Fruit fly (Drosophila melanogaster) whole organism, embryonic: Measurements from ENCODE around the gene sni.

Source experiments
- Atf6 ChIP-seq: fragments of 200-800 bp; sonication (Bioruptor generic); IDR thresholded peaks from 2 replicates; pipeline ENCODE4 v1.3.6; 2022; ENCODE audit warnings: missing biosample characterization, missing genetic modification characterization
- CG10431 ChIP-seq: fragments of 200-800 bp; sonication (Bioruptor generic); optimal IDR thresholded peaks from 3 replicates; lab custom pipeline; 2018; ENCODE audit warnings: missing biosample characterization, mild to moderate bottlenecking, missing genetic modification characterization
- CG11247 ChIP-seq: fragments of 200-800 bp; sonication (Bioruptor generic); IDR thresholded peaks from 2 replicates; pipeline ENCODE4 v1.3.6; 2022; ENCODE audit warnings: missing biosample characterization, missing genetic modification characterization
- CG11696 ChIP-seq: fragments of 200-800 bp; sonication (Bioruptor generic); IDR thresholded peaks from 2 replicates; pipeline ENCODE4 v1.3.6; 2022; ENCODE audit warnings: missing biosample characterization, missing genetic modification characterization
- CG12659 ChIP-seq: fragments of 200-800 bp; sonication (Bioruptor generic); optimal IDR thresholded peaks from 3 replicates; lab custom pipeline; 2017; ENCODE audit warnings: mild to moderate bottlenecking, missing biosample characterization, missing genetic modification reagents, missing genetic modification characterization
- CG14014 ChIP-seq: fragments of 200-800 bp; sonication (Bioruptor generic); IDR thresholded peaks from 2 replicates; pipeline ENCODE4 v1.3.6; 2022; ENCODE audit warnings: missing biosample characterization, missing genetic modification characterization
- CG15601 ChIP-seq: fragments of 200-800 bp; sonication (Bioruptor generic); optimal IDR thresholded peaks from 3 replicates; lab custom pipeline; 2019; ENCODE audit warnings: missing biosample characterization, mild to moderate bottlenecking, missing genetic modification characterization, moderate library complexity
- CG17829 ChIP-seq: fragments of 200-800 bp; optimal IDR thresholded peaks from 2 replicates; lab custom pipeline; 2019; ENCODE audit warnings: missing biosample characterization, mild to moderate bottlenecking, missing genetic modification characterization, moderate library complexity
- CG18476 ChIP-seq: fragments of 200-800 bp; sonication (Bioruptor generic); optimal IDR thresholded peaks from 2 replicates; lab custom pipeline; 2016; ENCODE audit warnings: missing biosample characterization, mild to moderate bottlenecking, missing genetic modification characterization
- CG3065 ChIP-seq: fragments of 200-800 bp; sonication (Bioruptor generic); optimal IDR thresholded peaks from 2 replicates; lab custom pipeline; 2016; ENCODE audit warnings: missing biosample characterization, missing genetic modification characterization
- CG33557 ChIP-seq: fragments of 200-800 bp; sonication (Bioruptor generic); optimal IDR thresholded peaks from 2 replicates; lab custom pipeline; 2019; ENCODE audit warnings: missing biosample characterization, mild to moderate bottlenecking, missing genetic modification characterization, moderate library complexity
- CG34376 ChIP-seq: fragments of 200-800 bp; sonication (Bioruptor generic); optimal IDR thresholded peaks from 2 replicates; lab custom pipeline; 2018; ENCODE audit warnings: missing biosample characterization, mild to moderate bottlenecking, missing genetic modification characterization
- CG4282 ChIP-seq: fragments of 200-800 bp; sonication (Bioruptor generic); optimal IDR thresholded peaks from 2 replicates; lab custom pipeline; 2016; ENCODE audit warnings: missing biosample characterization, missing genetic modification characterization
- CG4404 ChIP-seq: fragments of 200-800 bp; sonication (Bioruptor generic); IDR thresholded peaks from 2 replicates; pipeline ENCODE4 v1.3.6; 2022; ENCODE audit warnings: missing biosample characterization, missing genetic modification characterization
- CG4424 ChIP-seq: fragments of 200-800 bp; sonication (Bioruptor generic); optimal IDR thresholded peaks from 3 replicates; lab custom pipeline; 2016; ENCODE audit warnings: missing biosample characterization, missing genetic modification characterization
- CG4617 ChIP-seq: fragments of 200-800 bp; sonication (Bioruptor generic); optimal IDR thresholded peaks from 3 replicates; lab custom pipeline; 2016; ENCODE audit warnings: missing biosample characterization, missing genetic modification characterization, borderline replicate concordance
- CG4707 ChIP-seq: fragments of 200-800 bp; sonication (Bioruptor generic); optimal IDR thresholded peaks from 2 replicates; lab custom pipeline; 2018; ENCODE audit warnings: missing biosample characterization, mild to moderate bottlenecking, missing genetic modification characterization, moderate library complexity
- CG7372 ChIP-seq: fragments of 200-800 bp; sonication (Bioruptor generic); IDR thresholded peaks from 2 replicates; pipeline ENCODE4 v1.3.6; 2022; ENCODE audit warnings: missing biosample characterization, missing genetic modification characterization
- CG7987 ChIP-seq: fragments of 200-800 bp; sonication (Bioruptor generic); optimal IDR thresholded peaks from 2 replicates; lab custom pipeline; 2018; ENCODE audit warnings: missing biosample characterization, mild to moderate bottlenecking, missing genetic modification characterization, moderate library complexity
- CG8388 ChIP-seq: fragments of 200-800 bp; sonication (Bioruptor generic); optimal IDR thresholded peaks from 2 replicates; lab custom pipeline; 2019; ENCODE audit warnings: missing biosample characterization, mild to moderate bottlenecking, missing genetic modification characterization, moderate library complexity
- CG8765 ChIP-seq: fragments of 200-800 bp; sonication (Bioruptor generic); IDR thresholded peaks from 2 replicates; pipeline ENCODE4 v1.3.6; 2022; ENCODE audit warnings: missing biosample characterization, missing genetic modification characterization
- CG9817 ChIP-seq: fragments of 200-800 bp; sonication (Bioruptor generic); optimal IDR thresholded peaks from 2 replicates; lab custom pipeline; 2018; ENCODE audit warnings: missing biosample characterization, mild to moderate bottlenecking, missing genetic modification characterization, moderate library complexity
- CG9876 ChIP-seq: fragments of 200-800 bp; sonication (Bioruptor generic); optimal IDR thresholded peaks from 2 replicates; lab custom pipeline; 2016; ENCODE audit warnings: missing biosample characterization, missing genetic modification characterization
- E2f2 ChIP-seq: fragments of 200-800 bp; sonication (Bioruptor generic); IDR thresholded peaks from 2 replicates; pipeline ENCODE4 v1.3.6; 2022; ENCODE audit warnings: missing biosample characterization, missing genetic modification characterization
- Fer3 ChIP-seq: fragments of 200-800 bp; sonication (Bioruptor generic); optimal IDR thresholded peaks from 2 replicates; lab custom pipeline; 2018; ENCODE audit warnings: missing biosample characterization, mild to moderate bottlenecking, missing genetic modification characterization, moderate library complexity
- Gsc ChIP-seq: fragments of 200-800 bp; sonication (Bioruptor generic); IDR thresholded peaks from 2 replicates; pipeline ENCODE4 v1.3.6; 2022; ENCODE audit warnings: missing biosample characterization, missing genetic modification characterization
- HmgZ ChIP-seq: fragments of 200-800 bp; sonication (Bioruptor generic); optimal IDR thresholded peaks from 2 replicates; lab custom pipeline; 2018; ENCODE audit warnings: missing biosample characterization, mild to moderate bottlenecking, missing genetic modification characterization
- Hsf ChIP-seq: fragments of 200-800 bp; sonication (Bioruptor generic); optimal IDR thresholded peaks from 3 replicates; lab custom pipeline; 2016; ENCODE audit warnings: missing biosample characterization, missing genetic modification characterization
- MBD-R2 ChIP-seq: fragments of 200-800 bp; sonication (Bioruptor generic); IDR thresholded peaks from 2 replicates; pipeline ENCODE4 v1.3.6; 2022; ENCODE audit warnings: missing biosample characterization, missing genetic modification characterization
- Mes4 ChIP-seq: fragments of 200-800 bp; sonication (Bioruptor generic); optimal IDR thresholded peaks from 2 replicates; lab custom pipeline; 2016; ENCODE audit warnings: missing biosample characterization, missing genetic modification characterization
- NC2β ChIP-seq: fragments of 200-800 bp; sonication (Bioruptor generic); optimal IDR thresholded peaks from 2 replicates; lab custom pipeline; 2016; ENCODE audit warnings: missing biosample characterization, missing genetic modification characterization
- Nf-YB ChIP-seq: fragments of 200-800 bp; sonication (Bioruptor generic); optimal IDR thresholded peaks from 3 replicates; lab custom pipeline; 2019; ENCODE audit warnings: missing biosample characterization, mild to moderate bottlenecking, missing genetic modification characterization, moderate library complexity
- NfI ChIP-seq: fragments of 200-800 bp; sonication (Bioruptor generic); optimal IDR thresholded peaks from 3 replicates; lab custom pipeline; 2018; ENCODE audit warnings: missing biosample characterization, mild to moderate bottlenecking, missing genetic modification characterization, moderate library complexity
- Side ChIP-seq: fragments of 200-800 bp; sonication (Bioruptor generic); optimal IDR thresholded peaks from 2 replicates; lab custom pipeline; 2016; ENCODE audit warnings: missing biosample characterization, missing genetic modification characterization
- TFAM ChIP-seq: fragments of 200-800 bp; sonication (Bioruptor generic); optimal IDR thresholded peaks from 2 replicates; lab custom pipeline; 2017; ENCODE audit warnings: missing biosample characterization, missing genetic modification characterization, inconsistent platforms
- YL-1 ChIP-seq: fragments of 200-800 bp; sonication (Bioruptor generic); optimal IDR thresholded peaks from 3 replicates; lab custom pipeline; 2017; ENCODE audit warnings: missing biosample characterization, mild to moderate bottlenecking, missing genetic modification characterization
- ac ChIP-seq: fragments of 200-800 bp; sonication (Bioruptor generic); optimal IDR thresholded peaks from 3 replicates; lab custom pipeline; 2017; ENCODE audit warnings: missing biosample characterization, mild to moderate bottlenecking, missing genetic modification characterization
- caup ChIP-seq: fragments of 200-800 bp; sonication (Bioruptor generic); optimal IDR thresholded peaks from 3 replicates; lab custom pipeline; 2017; ENCODE audit warnings: missing biosample characterization, mild to moderate bottlenecking, missing genetic modification characterization, moderate library complexity; ENCODE audit not compliant: severe bottlenecking
- emc ChIP-seq: fragments of 200-800 bp; sonication (Bioruptor generic); optimal IDR thresholded peaks from 2 replicates; lab custom pipeline; 2016; ENCODE audit warnings: missing biosample characterization, missing genetic modification characterization
- en ChIP-seq: fragments of 200-800 bp; sonication (Bioruptor generic); optimal IDR thresholded peaks from 2 replicates; lab custom pipeline; 2016; ENCODE audit warnings: missing biosample characterization, missing genetic modification characterization
- fd64A ChIP-seq: fragments of 200-800 bp; sonication (Bioruptor generic); optimal IDR thresholded peaks from 3 replicates; lab custom pipeline; 2018; ENCODE audit warnings: missing biosample characterization, mild to moderate bottlenecking, missing genetic modification characterization
- grau ChIP-seq: fragments of 200-800 bp; optimal IDR thresholded peaks from 3 replicates; lab custom pipeline; 2019; ENCODE audit warnings: missing biosample characterization, mild to moderate bottlenecking, missing genetic modification characterization, moderate library complexity
- klu ChIP-seq: fragments of 200-800 bp; sonication (Bioruptor generic); IDR thresholded peaks from 2 replicates; pipeline ENCODE4 v1.3.6; 2022; ENCODE audit warnings: missing biosample characterization, missing genetic modification characterization
- maf-S ChIP-seq: fragments of 200-800 bp; sonication (Bioruptor generic); optimal IDR thresholded peaks from 2 replicates; lab custom pipeline; 2016; ENCODE audit warnings: missing biosample characterization, missing genetic modification characterization
- nau ChIP-seq: fragments of 200-800 bp; sonication (Bioruptor generic); optimal IDR thresholded peaks from 3 replicates; lab custom pipeline; 2017; ENCODE audit warnings: missing biosample characterization, mild to moderate bottlenecking, missing genetic modification characterization, missing genetic modification reagents
- peb ChIP-seq: fragments of 200-800 bp; sonication (Bioruptor generic); IDR thresholded peaks from 2 replicates; pipeline ENCODE4 v1.3.6; 2022; ENCODE audit warnings: missing biosample characterization, missing genetic modification characterization
- sima ChIP-seq: fragments of 200-800 bp; sonication (Bioruptor generic); optimal IDR thresholded peaks from 2 replicates; lab custom pipeline; 2016; ENCODE audit warnings: missing biosample characterization, missing genetic modification characterization
- twi ChIP-seq: fragments of 200-800 bp; optimal IDR thresholded peaks from 2 replicates; lab custom pipeline; 2019; ENCODE audit warnings: missing biosample characterization, mild to moderate bottlenecking, missing genetic modification characterization, moderate library complexity
- unpg ChIP-seq: fragments of 200-800 bp; sonication (Bioruptor generic); optimal IDR thresholded peaks from 3 replicates; lab custom pipeline; 2018; ENCODE audit warnings: missing biosample characterization, mild to moderate bottlenecking, missing genetic modification characterization, moderate library complexity
- wdn ChIP-seq: fragments of 200-800 bp; sonication (Bioruptor generic); IDR thresholded peaks from 2 replicates; pipeline ENCODE4 v1.3.6; 2022; ENCODE audit warnings: missing biosample characterization, missing genetic modification characterization
- zf30C ChIP-seq: fragments of 200-800 bp; sonication (Bioruptor generic); optimal IDR thresholded peaks from 3 replicates; lab custom pipeline; 2018; ENCODE audit warnings: missing biosample characterization, mild to moderate bottlenecking, missing genetic modification characterization

Gene sni

dm6 chrX:8205625-8206252 is 38.1 kb downstream of the sni start (continued):
- no peak for TF ChIP-seq caup (GFP tag; lab: Kevin White, UChicago)
- no peak for TF ChIP-seq Hsf (GFP tag; lab: Kevin White, UChicago)
- TF ChIP-seq nau: no peak
- no peak for TF ChIP-seq NfI
- peak; percentile 26 for TF ChIP-seq CG12659 (GFP tag; lab: Kevin White, UChicago)
- TF ChIP-seq Nf-YB (GFP tag; lab: Kevin White, UChicago): no peak
- TF ChIP-seq CG7987 (GFP tag; lab: Kevin White, UChicago): no peak
- TF ChIP-seq maf-S (GFP tag; lab: Kevin White, UChicago): no peak
- no peak for TF ChIP-seq Gsc
- no peak for TF ChIP-seq CG34376
- TF ChIP-seq klu (GFP tag; lab: Robert Waterston, UW): no peak
- no peak for TF ChIP-seq Side
- TF ChIP-seq HmgZ (tag; lab: Kevin White, UChicago): no peak
- TF ChIP-seq ac: no peak
- no peak for TF ChIP-seq CG9876 (GFP tag; lab: Kevin White, UChicago)
- no peak for TF ChIP-seq fd64A (GFP tag; lab: Kevin White, UChicago)
- 0 out of 2 replicates have a peak, but pooled peaks have one; percentile 20 for TF ChIP-seq E2f2 (GFP tag; lab: Robert Waterston, UW)
- no peak for TF ChIP-seq en (GFP tag; lab: Kevin White, UChicago)
- no peak for TF ChIP-seq peb (GFP tag; lab: Robert Waterston, UW)
- peak; percentile 42 for TF ChIP-seq grau
- TF ChIP-seq CG8388 (GFP tag; lab: Kevin White, UChicago): peak; percentile 40
- TF ChIP-seq NC2β (GFP tag; lab: Kevin White, UChicago): no peak
- TF ChIP-seq Fer3: peak; percentile 25
- TF ChIP-seq MBD-R2 (GFP tag; lab: Robert Waterston, UW): no peak
- peak; percentile 57 for TF ChIP-seq unpg (GFP tag; lab: Kevin White, UChicago)
- TF ChIP-seq CG11696 (GFP tag; lab: Robert Waterston, UW): no peak
- no peak for TF ChIP-seq wdn (GFP tag; lab: Robert Waterston, UW)
- TF ChIP-seq sima (GFP tag; lab: Kevin White, UChicago): no peak
- TF ChIP-seq emc (GFP tag; lab: Kevin White, UChicago): no peak
- no peak for TF ChIP-seq CG15601 (tag; lab: Kevin White, UChicago)
- TF ChIP-seq twi (tag; lab: Kevin White, UChicago): no peak
- TF ChIP-seq CG4404: no peak
- TF ChIP-seq CG11247: no peak
- TF ChIP-seq CG4617 (GFP tag; lab: Kevin White, UChicago): no peak
- TF ChIP-seq TFAM (GFP tag; lab: Kevin White, UChicago): no peak
- no peak for TF ChIP-seq CG17829 (tag; lab: Kevin White, UChicago)
- TF ChIP-seq CG7372 (GFP tag; lab: Robert Waterston, UW): no peak
- no peak for TF ChIP-seq Mes4 (GFP tag; lab: Kevin White, UChicago)
- TF ChIP-seq CG4282 (GFP tag; lab: Kevin White, UChicago): no peak
- TF ChIP-seq Atf6 (GFP tag; lab: Robert Waterston, UW): peak; percentile 37; the same call in 1 of the 2 replicates
- no peak for TF ChIP-seq zf30C (GFP tag; lab: Kevin White, UChicago)
- no peak for TF ChIP-seq CG18476
- TF ChIP-seq CG9817: no peak
- no peak for TF ChIP-seq CG10431
- no peak for TF ChIP-seq CG3065
- TF ChIP-seq CG4424: peak; percentile 21
- TF ChIP-seq YL-1: no peak
- TF ChIP-seq CG4707 (GFP tag; lab: Kevin White, UChicago): peak; percentile 1
- no peak for TF ChIP-seq CG8765 (GFP tag; lab: Robert Waterston, UW)
- TF ChIP-seq CG14014 (GFP tag; lab: Robert Waterston, UW): no peak; the same call in 1 of the 2 replicates
- no peak for TF ChIP-seq CG33557 (GFP tag; lab: Kevin White, UChicago)
